Fruit fly (Drosophila melanogaster) whole organism, embryonic: ENCODE results near the gene TBC1D16.

Source experiments
- Bdp1 ChIP-seq: fragments of 200-800 bp; sonication (Bioruptor generic); optimal IDR thresholded peaks from 3 replicates; lab custom pipeline; 2016; ENCODE audit warnings: missing biosample characterization, missing genetic modification characterization
- BtbVII ChIP-seq: fragments of 200-800 bp; sonication (Bioruptor generic); optimal IDR thresholded peaks from 3 replicates; lab custom pipeline; 2017; ENCODE audit warnings: missing biosample characterization, mild to moderate bottlenecking, missing genetic modification characterization
- CG10209 ChIP-seq: fragments of 200-800 bp; sonication (Bioruptor generic); optimal IDR thresholded peaks from 3 replicates; lab custom pipeline; 2017; ENCODE audit warnings: missing biosample characterization, mild to moderate bottlenecking, missing genetic modification characterization, missing genetic modification reagents
- CG10462 ChIP-seq: fragments of 200-800 bp; sonication (Bioruptor generic); optimal IDR thresholded peaks from 2 replicates; lab custom pipeline; 2016; ENCODE audit warnings: missing biosample characterization, missing genetic modification characterization
- CG13424 ChIP-seq: fragments of 200-800 bp; sonication (Bioruptor generic); optimal IDR thresholded peaks from 2 replicates; lab custom pipeline; 2019; ENCODE audit warnings: missing biosample characterization, mild to moderate bottlenecking, missing genetic modification characterization, moderate library complexity
- CG14667 ChIP-seq: fragments of 200-800 bp; sonication (Bioruptor generic); IDR thresholded peaks from 2 replicates; pipeline ENCODE4 v1.3.6; 2022; ENCODE audit warnings: missing biosample characterization, missing genetic modification characterization
- CG14965 ChIP-seq: fragments of 200-800 bp; sonication (Bioruptor generic); optimal IDR thresholded peaks from 2 replicates; lab custom pipeline; 2016; ENCODE audit warnings: missing biosample characterization, missing genetic modification characterization, borderline replicate concordance
- CG15601 ChIP-seq: fragments of 200-800 bp; sonication (Bioruptor generic); optimal IDR thresholded peaks from 3 replicates; lab custom pipeline; 2019; ENCODE audit warnings: missing biosample characterization, mild to moderate bottlenecking, missing genetic modification characterization, moderate library complexity
- CG2678 ChIP-seq: fragments of 200-800 bp; sonication (Bioruptor generic); optimal IDR thresholded peaks from 3 replicates; lab custom pipeline; 2019; ENCODE audit warnings: missing biosample characterization, mild to moderate bottlenecking, missing genetic modification characterization, moderate library complexity
- CG34376 ChIP-seq: fragments of 200-800 bp; sonication (Bioruptor generic); optimal IDR thresholded peaks from 2 replicates; lab custom pipeline; 2018; ENCODE audit warnings: missing biosample characterization, mild to moderate bottlenecking, missing genetic modification characterization
- CG4730 ChIP-seq: fragments of 200-800 bp; sonication (Bioruptor generic); IDR thresholded peaks from 2 replicates; pipeline ENCODE4 v1.3.6; 2022; ENCODE audit warnings: missing biosample characterization, missing genetic modification characterization
- CG6254 ChIP-seq: fragments of 200-800 bp; sonication (Bioruptor generic); optimal IDR thresholded peaks from 3 replicates; lab custom pipeline; 2017; ENCODE audit warnings: mild to moderate bottlenecking, missing biosample characterization, missing genetic modification reagents, missing genetic modification characterization
- CG6654 ChIP-seq: fragments of 200-800 bp; sonication (Bioruptor generic); optimal IDR thresholded peaks from 2 replicates; lab custom pipeline; 2017; ENCODE audit warnings: missing biosample characterization, mild to moderate bottlenecking, missing genetic modification characterization
- CG6813 ChIP-seq: fragments of 200-800 bp; sonication (Bioruptor generic); optimal IDR thresholded peaks from 2 replicates; lab custom pipeline; 2017; ENCODE audit warnings: missing biosample characterization, missing genetic modification characterization, mild to moderate bottlenecking, moderate library complexity, missing genetic modification reagents
- CG7271 ChIP-seq: fragments of 200-800 bp; sonication (Bioruptor generic); optimal IDR thresholded peaks from 2 replicates; lab custom pipeline; 2018; ENCODE audit warnings: missing biosample characterization, mild to moderate bottlenecking, missing genetic modification characterization, moderate library complexity
- CG7556 ChIP-seq: fragments of 200-800 bp; sonication (Bioruptor generic); optimal IDR thresholded peaks from 2 replicates; lab custom pipeline; 2017; ENCODE audit warnings: missing biosample characterization, mild to moderate bottlenecking, missing genetic modification characterization
- CG7987 ChIP-seq: fragments of 200-800 bp; sonication (Bioruptor generic); optimal IDR thresholded peaks from 2 replicates; lab custom pipeline; 2018; ENCODE audit warnings: missing biosample characterization, mild to moderate bottlenecking, missing genetic modification characterization, moderate library complexity
- CG8089 ChIP-seq: fragments of 200-800 bp; sonication (Bioruptor generic); optimal IDR thresholded peaks from 3 replicates; lab custom pipeline; 2016; ENCODE audit warnings: missing biosample characterization, missing genetic modification characterization
- CG8281 ChIP-seq: fragments of 200-800 bp; sonication (Bioruptor generic); optimal IDR thresholded peaks from 2 replicates; lab custom pipeline; 2018; ENCODE audit warnings: missing biosample characterization, mild to moderate bottlenecking, missing genetic modification characterization, moderate library complexity
- Chrac-16 ChIP-seq: fragments of 200-800 bp; sonication (Bioruptor generic); optimal IDR thresholded peaks from 3 replicates; lab custom pipeline; 2016; ENCODE audit warnings: missing biosample characterization, missing genetic modification characterization
- D19A ChIP-seq: fragments of 200-800 bp; optimal IDR thresholded peaks from 3 replicates; lab custom pipeline; 2019; ENCODE audit warnings: missing biosample characterization, mild to moderate bottlenecking, missing genetic modification characterization, moderate library complexity
- Dbx ChIP-seq: fragments of 200-800 bp; sonication (Bioruptor generic); IDR thresholded peaks from 3 replicates; pipeline ENCODE4 v1.3.6; 2022; ENCODE audit warnings: missing biosample characterization, missing genetic modification characterization
- ERR ChIP-seq: fragments of 200-800 bp; sonication (Bioruptor generic); optimal IDR thresholded peaks from 2 replicates; lab custom pipeline; 2016; ENCODE audit warnings: missing biosample characterization, missing genetic modification characterization
- H15 ChIP-seq: fragments of 200-800 bp; sonication (Bioruptor generic); IDR thresholded peaks from 3 replicates; pipeline ENCODE4 v1.3.6; 2022; ENCODE audit warnings: missing biosample characterization, missing genetic modification characterization
- HmgZ ChIP-seq: fragments of 200-800 bp; sonication (Bioruptor generic); optimal IDR thresholded peaks from 2 replicates; lab custom pipeline; 2018; ENCODE audit warnings: missing biosample characterization, mild to moderate bottlenecking, missing genetic modification characterization
- Hr3 ChIP-seq: fragments of 200-800 bp; sonication (Bioruptor generic); optimal IDR thresholded peaks from 3 replicates; lab custom pipeline; 2016; ENCODE audit warnings: missing biosample characterization, missing genetic modification characterization
- Hr78 ChIP-seq, 2 experiments: fragments of 200-800 bp in 1 of 2; fragments of >200 bp in 1 of 2; sonication (Bioruptor generic) in 1 of 2; optimal IDR thresholded peaks; 2 replicates each; lab custom pipeline; 2017 to 2019; ENCODE audit warnings: missing biosample characterization in 2 of 2, missing genetic modification characterization in 2 of 2, mild to moderate bottlenecking in 1 of 2, moderate library complexity in 1 of 2
- Med ChIP-seq: fragments of 200-800 bp; sonication (Bioruptor generic); peaks from one replicate; lab custom pipeline; 2016; ENCODE audit warnings: missing biosample characterization, missing genetic modification characterization, mild to moderate bottlenecking, inconsistent platforms, moderate library complexity
- NC2α ChIP-seq: fragments of 200-800 bp; sonication (Bioruptor generic); optimal IDR thresholded peaks from 2 replicates; lab custom pipeline; 2016; ENCODE audit warnings: missing biosample characterization, missing genetic modification characterization
- NfI ChIP-seq: fragments of 200-800 bp; sonication (Bioruptor generic); optimal IDR thresholded peaks from 3 replicates; lab custom pipeline; 2018; ENCODE audit warnings: missing biosample characterization, mild to moderate bottlenecking, missing genetic modification characterization, moderate library complexity
- Ptx1 ChIP-seq: fragments of 200-800 bp; sonication (Bioruptor generic); IDR thresholded peaks from 2 replicates; pipeline ENCODE4 v1.3.6; 2022; ENCODE audit warnings: missing biosample characterization, missing genetic modification characterization
- ara ChIP-seq: fragments of 200-800 bp; sonication (Bioruptor generic); IDR thresholded peaks from 2 replicates; pipeline ENCODE4 v1.3.6; 2022; ENCODE audit warnings: missing biosample characterization, missing genetic modification characterization
- bowl ChIP-seq: fragments of 200-800 bp; sonication (Bioruptor generic); IDR thresholded peaks from 2 replicates; pipeline ENCODE4 v1.3.6; 2022; ENCODE audit warnings: missing biosample characterization, missing genetic modification characterization
- cas ChIP-seq: fragments of 200-800 bp; sonication (Bioruptor generic); IDR thresholded peaks from 2 replicates; pipeline ENCODE4 v1.3.6; 2022; ENCODE audit warnings: missing biosample characterization, missing genetic modification characterization
- caup ChIP-seq: fragments of 200-800 bp; sonication (Bioruptor generic); optimal IDR thresholded peaks from 3 replicates; lab custom pipeline; 2017; ENCODE audit warnings: missing biosample characterization, mild to moderate bottlenecking, missing genetic modification characterization, moderate library complexity; ENCODE audit not compliant: severe bottlenecking
- ems ChIP-seq: fragments of 200-800 bp; sonication (Bioruptor generic); optimal IDR thresholded peaks from 3 replicates; lab custom pipeline; 2016; ENCODE audit warnings: missing biosample characterization, missing genetic modification characterization
- gcm2 ChIP-seq: fragments of 200-800 bp; sonication (Bioruptor generic); optimal IDR thresholded peaks from 2 replicates; lab custom pipeline; 2016; ENCODE audit warnings: missing biosample characterization, missing genetic modification characterization
- gfzf ChIP-seq: fragments of 200-800 bp; sonication (Bioruptor generic); optimal IDR thresholded peaks from 2 replicates; lab custom pipeline; 2016; ENCODE audit warnings: missing biosample characterization, mild to moderate bottlenecking, missing genetic modification characterization, moderate library complexity
- grau ChIP-seq: fragments of 200-800 bp; optimal IDR thresholded peaks from 3 replicates; lab custom pipeline; 2019; ENCODE audit warnings: missing biosample characterization, mild to moderate bottlenecking, missing genetic modification characterization, moderate library complexity
- h ChIP-seq: fragments of >200 bp; optimal IDR thresholded peaks from 2 replicates; lab custom pipeline; 2017
- kni ChIP-seq: fragments of 200-800 bp; sonication (Bioruptor generic); optimal IDR thresholded peaks from 3 replicates; lab custom pipeline; 2017; ENCODE audit warnings: mild to moderate bottlenecking, missing biosample characterization, missing genetic modification reagents, missing genetic modification characterization
- nerfin-1 ChIP-seq: fragments of 200-800 bp; sonication (Bioruptor generic); optimal IDR thresholded peaks from 3 replicates; lab custom pipeline; 2019; ENCODE audit warnings: missing biosample characterization, mild to moderate bottlenecking, missing genetic modification characterization, moderate library complexity
- run ChIP-seq: fragments of 200-800 bp; sonication (Bioruptor generic); optimal IDR thresholded peaks from 3 replicates; lab custom pipeline; 2018; ENCODE audit warnings: missing biosample characterization, mild to moderate bottlenecking, missing genetic modification characterization
- sima ChIP-seq: fragments of 200-800 bp; sonication (Bioruptor generic); optimal IDR thresholded peaks from 2 replicates; lab custom pipeline; 2016; ENCODE audit warnings: missing biosample characterization, missing genetic modification characterization
- sna ChIP-seq: fragments of 200-800 bp; sonication (Bioruptor generic); IDR thresholded peaks from 2 replicates; pipeline ENCODE4 v1.3.6; 2022; ENCODE audit warnings: missing biosample characterization, missing genetic modification characterization; ENCODE audit not compliant: partially characterized antibody
- stwl ChIP-seq: fragments of 200-800 bp; sonication (Bioruptor generic); optimal IDR thresholded peaks from 3 replicates; lab custom pipeline; 2018; ENCODE audit warnings: missing biosample characterization, mild to moderate bottlenecking, missing genetic modification characterization, moderate library complexity
- sug ChIP-seq: fragments of 200-800 bp; optimal IDR thresholded peaks from 2 replicates; lab custom pipeline; 2019; ENCODE audit warnings: missing biosample characterization, mild to moderate bottlenecking, missing genetic modification characterization, moderate library complexity
- tgo ChIP-seq: fragments of 200-800 bp; sonication (Bioruptor generic); IDR thresholded peaks from 3 replicates; pipeline ENCODE4 v1.3.6; 2022; ENCODE audit warnings: missing biosample characterization, missing genetic modification characterization
- tx ChIP-seq: fragments of 200-800 bp; sonication (Bioruptor generic); optimal IDR thresholded peaks from 2 replicates; lab custom pipeline; 2016; ENCODE audit warnings: missing biosample characterization, missing genetic modification characterization
- zfh1 ChIP-seq: fragments of 200-800 bp; sonication (Bioruptor generic); IDR thresholded peaks from 3 replicates; pipeline ENCODE4 v1.3.6; 2022; ENCODE audit warnings: missing biosample characterization, missing genetic modification characterization

Gene TBC1D16

DNA sequence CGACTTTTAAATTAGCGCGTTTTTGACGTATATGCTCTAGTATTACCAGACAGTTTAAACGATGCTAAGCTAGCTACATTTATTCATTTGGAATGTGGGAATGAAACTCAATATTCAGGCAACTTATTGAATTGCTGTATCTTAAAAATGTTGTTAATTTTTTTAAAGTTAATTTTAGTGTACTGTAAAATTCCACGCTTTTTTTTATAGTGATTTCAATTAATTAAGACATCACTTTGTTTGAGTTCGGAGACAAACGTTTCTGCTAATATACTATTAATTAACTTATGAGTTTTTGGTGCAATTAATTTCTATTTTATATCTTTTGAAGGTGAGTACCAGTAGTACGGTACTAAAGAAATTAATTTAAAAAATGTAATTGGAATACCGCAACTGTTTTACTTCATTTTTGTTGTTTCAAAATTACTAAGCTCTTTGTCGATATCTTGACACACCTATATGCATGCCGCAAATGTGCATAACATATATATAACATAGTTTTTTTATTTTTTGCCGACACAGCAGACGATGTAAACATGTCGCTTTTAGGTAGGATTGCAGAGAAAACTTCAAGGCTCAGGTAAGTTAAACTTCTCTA is 49.1 kb downstream of the TBC1D16 start, which contains the start of the genes Cdk1 and mRpS7 (continued):
- TF ChIP-seq kni (GFP tag; lab: Kevin White, UChicago) (no peak), Med (peak; percentile 86), CG4730 (GFP tag; lab: Robert Waterston, UW) (peak; percentile 41), ara (GFP tag; lab: Robert Waterston, UW) (no peak), sna (GFP tag; lab: Robert Waterston, UW) (no peak), CG10209 (peak; percentile 68), CG7556 (GFP tag; lab: Kevin White, UChicago) (peak; percentile 71), Dbx (GFP tag; lab: Robert Waterston, UW) (peak; percentile 63; the same call in 2 of the 3 replicates), Bdp1 (GFP tag; lab: Kevin White, UChicago) (no peak), CG15601 (peak; percentile 75), sima (no peak), stwl (tag; lab: Kevin White, UChicago) (no peak), H15 (GFP tag; lab: Robert Waterston, UW) (peak; percentile 47; the same call in 1 of the 3 replicates), run (tag; lab: Kevin White, UChicago) (no peak), Hr78 (GFP tag; optimal IDR thresholded peaks at IDR 0.05; lab: Kevin White, UChicago) (no peak), Chrac-16 (peak; percentile 76), HmgZ (peak; percentile 51), cas (GFP tag; lab: Robert Waterston, UW) (no peak), gcm2 (GFP tag; lab: Kevin White, UChicago) (peak; percentile 13), tgo (peak; percentile 61), CG14965 (no peak), tx (peak; percentile 44), CG34376 (GFP tag; lab: Kevin White, UChicago) (no peak), gfzf (GFP tag; lab: Kevin White, UChicago) (peak; percentile 26), CG7271 (peak; percentile 37), CG6654 (GFP tag; lab: Kevin White, UChicago) (peak; percentile 7), NC2α (GFP tag; lab: Kevin White, UChicago) (no peak), zfh1 (GFP tag; lab: Robert Waterston, UW) (peak; percentile 73), CG6254 (GFP tag; lab: Kevin White, UChicago) (peak; percentile 38), h (lab: Kevin White, UChicago) (no peak), grau (tag; lab: Kevin White, UChicago) (peak; percentile 81), Ptx1 (GFP tag; lab: Robert Waterston, UW) (peak; percentile 65), CG2678 (tag; lab: Kevin White, UChicago) (peak; percentile 87), CG14667 (no peak; the same call in 1 of the 2 replicates), CG6813 (GFP tag; lab: Kevin White, UChicago) (no peak), Hr3 (peak; percentile 80), CG8089 (GFP tag; lab: Kevin White, UChicago) (peak; percentile 42), NfI (GFP tag; lab: Kevin White, UChicago) (peak; percentile 76), CG8281 (no peak), ERR (GFP tag; lab: Kevin White, UChicago) (no peak), CG13424 (tag; lab: Kevin White, UChicago) (peak; percentile 73), CG7987 (GFP tag; lab: Kevin White, UChicago) (no peak), bowl (GFP tag; lab: Robert Waterston, UW) (no peak), caup (GFP tag; lab: Kevin White, UChicago) (peak; percentile 52), D19A (tag; lab: Kevin White, UChicago) (peak; percentile 68), ems (GFP tag; lab: Kevin White, UChicago) (no peak), sug (peak; percentile 65), CG10462 (GFP tag; lab: Kevin White, UChicago) (peak; percentile 46), nerfin-1 (peak; percentile 51), BtbVII (peak; percentile 28)
